Worm (Caenorhabditis elegans) whole organism, early embryonic: ENCODE measurements around the gene C34H4.5.

Source experiments
- F13C5.2 ChIP-seq: sonication (generic microtip); optimal IDR thresholded peaks from 2 replicates; lab custom pipeline; 2017; ENCODE audit warnings: mild to moderate bottlenecking, missing genetic modification characterization, inconsistent platforms, missing compliant biosample characterization
- ama-1 ChIP-seq: fragments of 150-350 bp; optimal IDR thresholded peaks from 2 replicates; lab custom pipeline; 2014
- ceh-13 ChIP-seq: fragments of 200-800 bp; sonication (Bioruptor generic); optimal IDR thresholded peaks from 2 replicates; lab custom pipeline; 2018; ENCODE audit warnings: mild to moderate bottlenecking, missing genetic modification characterization, missing compliant biosample characterization
- ceh-36 ChIP-seq: sonication (generic microtip); optimal IDR thresholded peaks from 2 replicates; lab custom pipeline; 2016; ENCODE audit warnings: missing genetic modification characterization, inconsistent platforms, missing compliant biosample characterization
- ets-7 ChIP-seq: sonication (generic microtip); optimal IDR thresholded peaks from 2 replicates; lab custom pipeline; 2016; ENCODE audit warnings: missing genotype, missing genetic modification characterization, missing compliant biosample characterization
- flt-1 ChIP-seq: fragments of 200-800 bp; sonication (Bioruptor generic); IDR thresholded peaks from 2 replicates; pipeline ENCODE4 v1.3.6; 2022; ENCODE audit warnings: missing genetic modification characterization, missing compliant biosample characterization
- hmbx-1 ChIP-seq: sonication (generic microtip); optimal IDR thresholded peaks from 2 replicates; lab custom pipeline; 2016; ENCODE audit warnings: mild to moderate bottlenecking, missing genetic modification characterization, missing compliant biosample characterization
- pes-1 ChIP-seq: fragments of 200-800 bp; sonication (Bioruptor generic); IDR thresholded peaks from 2 replicates; pipeline ENCODE4 v1.3.6; 2022; ENCODE audit warnings: missing genetic modification reagents, missing genetic modification characterization, missing compliant biosample characterization
- scrt-1 ChIP-seq: fragments of 200-800 bp; sonication (Bioruptor generic); IDR thresholded peaks from 2 replicates; pipeline ENCODE4 v1.3.6; 2022; ENCODE audit warnings: missing genetic modification characterization, missing compliant biosample characterization
- sea-1 ChIP-seq: fragments of 200-800 bp; sonication (Bioruptor generic); conservative IDR thresholded peaks from 2 replicates; pipeline ENCODE4 v1.3.6; 2022; ENCODE audit warnings: missing genetic modification characterization, missing compliant biosample characterization
- tbx-11 ChIP-seq: fragments of 200-800 bp; sonication (Bioruptor generic); IDR thresholded peaks from 2 replicates; pipeline ENCODE4 v1.3.6; 2022; ENCODE audit warnings: missing genetic modification characterization, missing compliant biosample characterization

ce11 chrIV:1576731-1577130 lies 26.7 kb upstream of the C34H4.5 start, which contains the start of gene Y41D4B.14:
- no peak for TF ChIP-seq ama-1 (lab: Kevin White, UChicago)
- no peak for TF ChIP-seq scrt-1 (GFP tag; lab: Robert Waterston, UW)
- no peak for TF ChIP-seq pes-1
- TF ChIP-seq ceh-36 (tag; lab: Kevin White, UChicago), result no peak
- TF ChIP-seq tbx-11, result no peak
- no peak for TF ChIP-seq hmbx-1
- no peak for TF ChIP-seq F13C5.2 (tag; lab: Kevin White, UChicago)
- no peak for TF ChIP-seq ets-7 (tag; lab: Kevin White, UChicago)
- TF ChIP-seq sea-1 (GFP tag; lab: Robert Waterston, UW), result no peak
- TF ChIP-seq flt-1 (GFP tag; lab: Robert Waterston, UW), result no peak
- TF ChIP-seq ceh-13 (GFP tag; lab: Kevin White, UChicago), result no peak
